Worm (Caenorhabditis elegans) whole organism, L1 larva: ENCODE measurements around the gene pas-1.

Experiments
- C16A3.4 ChIP-seq: fragments of 150-350 bp; optimal IDR thresholded peaks from 2 replicates; lab custom pipeline; 2014; ENCODE audit warnings: missing biosample characterization, missing genetic modification characterization
- Y116A8C.19 ChIP-seq: sonication (generic microtip); optimal IDR thresholded peaks from 2 replicates; lab custom pipeline; 2016; ENCODE audit warnings: missing compliant biosample characterization, missing genetic modification characterization, borderline replicate concordance
- aly-2 ChIP-seq: fragments of 150-350 bp; optimal IDR thresholded peaks from 2 replicates; lab custom pipeline; 2014; ENCODE audit warnings: missing biosample characterization, missing genetic modification characterization
- ceh-63 ChIP-seq: fragments of 200-800 bp; sonication (Bioruptor generic); optimal IDR thresholded peaks from 2 replicates; lab custom pipeline; 2018; ENCODE audit warnings: mild to moderate bottlenecking, missing genetic modification characterization, missing compliant biosample characterization
- ceh-8 ChIP-seq: fragments of 200-800 bp; sonication (Bioruptor generic); optimal IDR thresholded peaks from 2 replicates; lab custom pipeline; 2018; ENCODE audit warnings: mild to moderate bottlenecking, missing genetic modification characterization, moderate library complexity, missing compliant biosample characterization
- ceh-88 ChIP-seq: fragments of 200-800 bp; sonication (Bioruptor generic); IDR thresholded peaks from 2 replicates; pipeline ENCODE4 v1.3.6; 2022; ENCODE audit warnings: missing genetic modification characterization, missing compliant biosample characterization
- dpl-1 ChIP-seq, 3 experiments: fragments of 150-350 bp in 2 of 3; sonication (generic microtip) in 1 of 3; optimal IDR thresholded peaks; 2 replicates each; lab custom pipeline; 2014 to 2017; ENCODE audit warnings: missing biosample characterization in 3 of 3, missing genetic modification characterization in 3 of 3, missing genetic modification reagents in 3 of 3
- dsc-1 ChIP-seq: sonication (generic microtip); optimal IDR thresholded peaks from 2 replicates; lab custom pipeline; 2016; ENCODE audit warnings: mild to moderate bottlenecking, missing genetic modification characterization, missing compliant biosample characterization
- efl-1 ChIP-seq, 4 experiments: fragments of 150-350 bp; optimal IDR thresholded peaks in 3 of 4; peaks in 1 of 4; 1 replicate in 1 of 4; 2 replicates in 3 of 4; lab custom pipeline; 2014; ENCODE audit warnings: missing biosample characterization in 2 of 4, missing genetic modification characterization in 2 of 4, missing genetic modification reagents in 2 of 4
- egl-27 ChIP-seq, 2 experiments: fragments of 150-350 bp in 1 of 2; sonication (generic microtip); optimal IDR thresholded peaks; 3 replicates each; lab custom pipeline; 2017 to 2018; ENCODE audit warnings: missing biosample characterization in 2 of 2, missing genetic modification characterization in 2 of 2, missing genetic modification reagents in 2 of 2
- elt-3 ChIP-seq, 6 experiments: fragments of 150-350 bp in 1 of 6; sonication (generic microtip); optimal IDR thresholded peaks; 2 replicates each; lab custom pipeline; 2017 to 2018; ENCODE audit warnings: missing biosample characterization in 6 of 6, missing genetic modification characterization in 6 of 6, inconsistent platforms in 1 of 6
- fkh-8 ChIP-seq: sonication (generic microtip); optimal IDR thresholded peaks from 2 replicates; lab custom pipeline; 2016; ENCODE audit warnings: mild to moderate bottlenecking, missing genetic modification characterization, missing compliant biosample characterization
- grh-1 ChIP-seq: fragments of 200-800 bp; sonication (Bioruptor generic); IDR thresholded peaks from 2 replicates; pipeline ENCODE4 v1.3.6; 2022; ENCODE audit warnings: missing genetic modification reagents, missing genetic modification characterization, missing compliant biosample characterization
- hlh-17 ChIP-seq: fragments of 200-800 bp; sonication (Bioruptor generic); optimal IDR thresholded peaks from 2 replicates; lab custom pipeline; 2018; ENCODE audit warnings: missing genetic modification characterization, mild to moderate bottlenecking, missing compliant biosample characterization, moderate library complexity, borderline replicate concordance
- isw-1 ChIP-seq: fragments of 200-800 bp; sonication (Bioruptor generic); IDR thresholded peaks from 2 replicates; pipeline ENCODE4 v1.3.6; 2022; ENCODE audit warnings: missing genetic modification characterization, missing compliant biosample characterization
- jun-1 ChIP-seq: fragments of 150-350 bp; optimal IDR thresholded peaks from 2 replicates; lab custom pipeline; 2014; ENCODE audit warnings: missing biosample characterization, missing genetic modification reagents, missing genetic modification characterization
- lin-13 ChIP-seq: fragments of 150-350 bp; optimal IDR thresholded peaks from 2 replicates; lab custom pipeline; 2014; ENCODE audit warnings: missing biosample characterization, missing genetic modification reagents, missing genetic modification characterization
- lin-14 ChIP-seq: fragments of 200-800 bp; sonication (Bioruptor generic); optimal IDR thresholded peaks from 2 replicates; lab custom pipeline; 2018; ENCODE audit warnings: mild to moderate bottlenecking, missing genetic modification characterization, moderate library complexity, missing compliant biosample characterization
- lin-39 ChIP-seq: fragments of 150-350 bp; optimal IDR thresholded peaks from 2 replicates; lab custom pipeline; 2014; ENCODE audit warnings: missing biosample characterization, missing genetic modification reagents, missing genetic modification characterization
- lir-3 ChIP-seq: sonication (generic microtip); optimal IDR thresholded peaks from 2 replicates; lab custom pipeline; 2016; ENCODE audit warnings: mild to moderate bottlenecking, missing genetic modification characterization, moderate library complexity, missing compliant biosample characterization; ENCODE audit not compliant: poor library complexity
- lsy-2 ChIP-seq, 2 experiments: fragments of 150-350 bp; optimal IDR thresholded peaks; 2 replicates each; lab custom pipeline; 2014; ENCODE audit warnings: missing biosample characterization in 2 of 2, missing genetic modification characterization in 2 of 2
- mab-9 ChIP-seq: fragments of 200-800 bp; sonication (Bioruptor generic); IDR thresholded peaks from 2 replicates; pipeline ENCODE4 v1.3.6; 2022; ENCODE audit warnings: missing genetic modification reagents, missing genetic modification characterization, missing compliant biosample characterization
- mdl-1 ChIP-seq, 2 experiments: fragments of 150-350 bp; optimal IDR thresholded peaks; 2 replicates each; lab custom pipeline; 2014 to 2017; ENCODE audit warnings: missing biosample characterization in 2 of 2, missing genetic modification characterization in 2 of 2, inconsistent platforms in 1 of 2
- nhr-12 ChIP-seq: sonication (generic microtip); optimal IDR thresholded peaks from 2 replicates; lab custom pipeline; 2017; ENCODE audit warnings: missing biosample characterization, missing genetic modification characterization
- nhr-20 ChIP-seq: sonication (generic microtip); optimal IDR thresholded peaks from 2 replicates; lab custom pipeline; 2016; ENCODE audit warnings: mild to moderate bottlenecking, missing genetic modification characterization, missing compliant biosample characterization
- nhr-28 ChIP-seq: fragments of 150-350 bp; optimal IDR thresholded peaks from 2 replicates; lab custom pipeline; 2014; ENCODE audit warnings: missing biosample characterization, missing genetic modification characterization
- nhr-47 ChIP-seq: sonication (generic microtip); optimal IDR thresholded peaks from 2 replicates; lab custom pipeline; 2016; ENCODE audit warnings: mild to moderate bottlenecking, missing genetic modification characterization, moderate library complexity, missing compliant biosample characterization
- nhr-71 ChIP-seq: sonication (generic microtip); optimal IDR thresholded peaks from 2 replicates; lab custom pipeline; 2016; ENCODE audit warnings: mild to moderate bottlenecking, missing genetic modification characterization, moderate library complexity, missing compliant biosample characterization
- nhr-76 ChIP-seq: sonication (generic microtip); optimal IDR thresholded peaks from 2 replicates; lab custom pipeline; 2017; ENCODE audit warnings: missing biosample characterization, missing genetic modification characterization
- nhr-90 ChIP-seq: sonication (generic microtip); optimal IDR thresholded peaks from 2 replicates; lab custom pipeline; 2016; ENCODE audit warnings: mild to moderate bottlenecking, missing genetic modification characterization, missing compliant biosample characterization; ENCODE audit not compliant: poor library complexity
- pag-3 ChIP-seq: sonication (generic microtip); optimal IDR thresholded peaks from 2 replicates; lab custom pipeline; 2017; ENCODE audit warnings: missing genetic modification characterization, mild to moderate bottlenecking, missing compliant biosample characterization, antibody characterized with exemption, borderline replicate concordance; ENCODE audit not compliant: insufficient read depth
- pqm-1 ChIP-seq: sonication (generic microtip); optimal IDR thresholded peaks from 3 replicates; lab custom pipeline; 2017; ENCODE audit warnings: missing biosample characterization, missing genetic modification characterization
- skn-1 ChIP-seq: fragments of 150-350 bp; optimal IDR thresholded peaks from 2 replicates; lab custom pipeline; 2014; ENCODE audit warnings: missing biosample characterization, missing genetic modification characterization
- sox-4 ChIP-seq: sonication (generic microtip); optimal IDR thresholded peaks from 2 replicates; lab custom pipeline; 2016; ENCODE audit warnings: missing genetic modification characterization, missing compliant biosample characterization
- swsn-7 ChIP-seq: sonication (generic microtip); optimal IDR thresholded peaks from 2 replicates; lab custom pipeline; 2016; ENCODE audit warnings: missing genetic modification characterization, missing compliant biosample characterization
- tbx-2 ChIP-seq: sonication (generic microtip); optimal IDR thresholded peaks from 2 replicates; lab custom pipeline; 2016; ENCODE audit warnings: missing genetic modification characterization, missing compliant biosample characterization
- tlp-1 ChIP-seq: fragments of 150-350 bp; optimal IDR thresholded peaks from 2 replicates; lab custom pipeline; 2014; ENCODE audit warnings: missing biosample characterization, missing genetic modification characterization
- unc-130 ChIP-seq: fragments of 150-350 bp; optimal IDR thresholded peaks from 2 replicates; lab custom pipeline; 2017; ENCODE audit warnings: missing biosample characterization, missing genetic modification characterization, inconsistent platforms
- unc-98 ChIP-seq: fragments of 200-800 bp; sonication (Bioruptor generic); IDR thresholded peaks from 2 replicates; pipeline ENCODE4 v1.3.6; 2022; ENCODE audit warnings: missing genetic modification characterization, missing compliant biosample characterization
- xbp-1 ChIP-seq: sonication (generic microtip); optimal IDR thresholded peaks from 2 replicates; lab custom pipeline; 2016; ENCODE audit warnings: missing genetic modification characterization, missing compliant biosample characterization
- zip-4 ChIP-seq: fragments of 200-800 bp; sonication (Bioruptor generic); optimal IDR thresholded peaks from 2 replicates; lab custom pipeline; 2018; ENCODE audit warnings: mild to moderate bottlenecking, missing genetic modification characterization, moderate library complexity, missing compliant biosample characterization
- ztf-4 ChIP-seq: fragments of 150-350 bp; optimal IDR thresholded peaks from 2 replicates; lab custom pipeline; 2014; ENCODE audit warnings: missing biosample characterization, missing genetic modification characterization

pas-1 gene

DNA sequence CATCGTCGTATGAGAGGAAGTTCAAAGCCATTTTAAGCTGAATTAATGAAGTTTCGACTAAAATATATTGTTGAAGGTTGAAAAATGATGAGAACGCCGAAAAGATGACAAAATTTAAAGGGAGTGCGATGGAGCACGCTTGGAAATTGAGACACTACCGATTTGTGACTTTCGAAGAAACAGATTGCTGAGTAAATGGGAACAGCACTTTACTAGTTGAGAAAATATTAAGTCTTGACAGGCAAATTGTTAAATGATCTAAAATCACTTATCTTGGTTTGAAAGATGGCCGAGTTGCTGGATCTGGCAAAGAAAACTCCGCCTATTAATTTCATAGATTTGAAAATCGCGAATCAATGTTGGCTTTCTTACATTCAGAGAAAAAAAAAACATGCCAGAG, 850 bp upstream of the pas-1 start, which contains the start of gene rpoa-12 (continued):
- TF ChIP-seq sox-4 (tag; lab: Kevin White, UChicago) = peak; percentile 29
- TF ChIP-seq nhr-20 (tag; lab: Kevin White, UChicago) = peak; percentile 56
- peak; percentile 63 for TF ChIP-seq fkh-8

DNA sequence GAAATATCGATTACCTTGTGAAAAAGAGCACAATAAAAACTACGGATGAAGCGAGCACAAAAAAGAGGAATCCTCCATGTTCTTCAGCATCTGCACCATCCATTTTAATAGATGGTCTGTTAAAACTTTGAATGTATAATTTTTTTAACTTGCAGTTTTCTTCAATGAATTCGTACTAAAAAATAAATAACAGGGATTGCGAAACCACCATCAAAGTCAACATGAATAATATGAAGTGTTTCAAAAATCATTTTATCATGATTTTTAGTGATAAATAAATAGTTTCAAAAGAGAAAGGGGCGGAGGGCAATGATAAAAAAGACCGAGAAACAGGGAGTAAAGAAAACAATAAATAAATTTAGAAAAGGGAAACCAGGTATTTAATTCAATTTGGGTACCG, 1.1 kb downstream of the pas-1 start, which contains the start of gene dhs-22:
dhs-22 (minus strand) TSS at position 116 of the 400 bp plus-strand sequence.
- TF ChIP-seq dpl-1 (GFP tag; optimal IDR thresholded peaks at IDR 0.05; lab: Kevin White, UChicago) (no peak), pqm-1 (tag; lab: Kevin White, UChicago) (no peak), tbx-2 (tag; lab: Kevin White, UChicago) (no peak), unc-130 (no peak), nhr-12 (tag; lab: Kevin White, UChicago) (no peak), nhr-90 (tag; lab: Kevin White, UChicago) (no peak), lin-39 (tag; lab: Kevin White, UChicago) (no peak), jun-1 (tag; lab: Kevin White, UChicago) (no peak), nhr-71 (tag; lab: Kevin White, UChicago) (no peak), skn-1 (tag; lab: Kevin White, UChicago) (no peak), grh-1 (GFP tag; lab: Robert Waterston, UW) (no peak), ceh-8 (GFP tag; lab: Kevin White, UChicago) (no peak), elt-3 (tag; optimal IDR thresholded peaks at IDR 0.05; lab: Kevin White, UChicago) (no peak), xbp-1 (no peak), pag-3 (tag; lab: Kevin White, UChicago) (no peak)
- TF ChIP-seq, all 84 proteins: peak for 0

DNA sequence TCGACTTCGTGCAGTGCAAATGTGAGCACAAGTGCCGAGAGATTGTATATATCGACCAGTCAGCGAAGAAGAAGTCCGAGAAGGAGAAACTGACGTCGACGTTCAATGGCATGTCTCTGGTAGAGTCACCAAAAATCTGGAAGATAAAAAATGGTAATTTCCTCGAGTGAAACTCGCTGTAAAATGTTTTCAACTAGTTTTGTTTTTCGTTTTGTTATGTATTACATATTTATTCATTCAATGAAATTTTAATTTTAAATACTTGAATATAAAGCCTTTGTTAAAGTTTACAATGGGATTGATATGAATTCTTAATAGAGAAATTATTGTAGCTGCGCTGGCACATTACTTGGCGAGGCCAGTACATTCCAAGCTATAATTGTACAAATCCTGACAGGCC, 2.6 kb downstream of the pas-1 start:
- no peak for TF ChIP-seq ceh-88 (GFP tag; lab: Robert Waterston, UW)
- TF ChIP-seq efl-1 (optimal IDR thresholded peaks at IDR 0.05; lab: Kevin White, UChicago) = no peak
- peak in 1 of 2 experiments; percentile 34 for TF ChIP-seq efl-1 (GFP tag; optimal IDR thresholded peaks at IDR 0.05 in 1 of 2; lab: Kevin White, UChicago)
- TF ChIP-seq egl-27 (tag; optimal IDR thresholded peaks at IDR 0.05; lab: Kevin White, UChicago) = no peak
- TF ChIP-seq nhr-28 = no peak
- no peak for TF ChIP-seq ceh-63 (GFP tag; lab: Kevin White, UChicago)
- TF ChIP-seq tlp-1 = no peak
- TF ChIP-seq zip-4 = no peak

DNA sequence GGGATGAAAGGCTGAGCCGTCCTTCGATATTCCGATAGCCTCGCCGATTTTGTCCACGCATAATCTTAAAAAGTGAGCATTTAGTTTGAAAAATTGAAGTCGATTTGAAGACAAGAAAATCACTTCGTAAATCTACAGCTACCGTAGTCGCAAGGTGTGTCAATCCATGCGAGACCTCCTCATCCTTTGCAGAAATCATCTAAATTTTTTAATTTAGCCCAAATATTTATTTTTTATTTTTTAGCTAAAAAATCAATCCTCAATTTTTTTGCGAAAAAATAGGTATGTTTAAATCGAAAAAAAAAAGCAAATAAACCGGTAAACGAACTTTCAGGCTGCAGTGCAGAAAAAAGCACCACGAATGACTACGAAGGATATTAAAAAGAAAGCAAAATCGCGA, 4.7 kb downstream of the pas-1 start, which contains the start of the genes nxf-2 and set-31:
nxf-2 (minus strand) TSS at position 101 of the 400 bp plus-strand sequence.
set-31 (plus strand) TSS at position 169 of the 400 bp plus-strand sequence.
- TF ChIP-seq lsy-2 (tag; optimal IDR thresholded peaks at IDR 0.05; lab: Kevin White, UChicago) = peak in 1 of 2 experiments; percentile 12
- no peak for TF ChIP-seq Y116A8C.19 (tag; lab: Kevin White, UChicago)

DNA sequence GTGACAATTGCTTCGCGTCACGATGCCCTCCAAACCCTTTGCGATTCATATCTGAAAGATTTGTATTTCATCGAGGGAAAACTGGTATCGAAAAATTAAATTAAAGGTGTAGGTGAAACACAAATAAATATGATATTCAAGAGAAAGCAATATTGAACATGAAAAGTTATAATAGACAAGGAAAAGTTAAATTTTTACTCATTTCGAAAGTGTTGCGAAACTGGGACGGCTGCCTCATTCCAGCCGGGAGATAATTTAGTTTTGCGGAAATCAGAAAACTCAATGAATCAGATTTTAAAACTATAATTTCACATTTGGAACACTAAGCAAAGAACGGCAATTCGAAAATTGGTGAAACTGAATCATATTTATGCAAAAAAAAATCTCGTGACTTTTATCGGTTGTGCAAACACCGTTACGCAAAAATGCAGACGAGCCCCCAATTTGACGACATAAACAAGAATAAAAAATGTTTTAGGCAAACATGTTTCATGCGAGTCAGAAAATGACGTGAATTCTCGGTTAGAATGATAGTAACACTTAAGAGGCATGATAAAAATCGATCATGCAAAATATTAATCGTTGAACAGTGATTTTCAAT, 7.4 kb downstream of the pas-1 start, which contains the start of the genes nxf-1 and C15H11.11:
nxf-1 (minus strand) TSS at position 51 of the 601 bp plus-strand sequence.
C15H11.11 (plus strand) TSS at position 536 of the 601 bp plus-strand sequence.
- TF ChIP-seq C16A3.4 (tag; lab: Kevin White, UChicago) (peak; percentile 62), dsc-1 (tag; lab: Kevin White, UChicago) (peak; percentile 68), aly-2 (tag; lab: Kevin White, UChicago) (no peak), mab-9 (GFP tag; lab: Robert Waterston, UW) (no peak), hlh-17 (GFP tag; lab: Kevin White, UChicago) (no peak), mdl-1 (tag; optimal IDR thresholded peaks at IDR 0.05; lab: Kevin White, UChicago) (peak in 1 of 2 experiments; percentile 74), lin-13 (GFP tag; lab: Kevin White, UChicago) (peak; percentile 64), nhr-71 (tag; lab: Kevin White, UChicago) (peak; percentile 88), nhr-76 (no peak), xbp-1 (peak; percentile 76), swsn-7 (tag; lab: Kevin White, UChicago) (peak; percentile 80), unc-98 (0 out of 2 replicates have a peak, but pooled peaks have one; percentile 9), ceh-63 (GFP tag; lab: Kevin White, UChicago) (no peak), isw-1 (GFP tag; lab: Robert Waterston, UW) (peak; percentile 37; the same call in 1 of the 2 replicates), lir-3 (tag; lab: Kevin White, UChicago) (peak; percentile 14), Y116A8C.19 (tag; lab: Kevin White, UChicago) (no peak), nhr-47 (tag; lab: Kevin White, UChicago) (peak; percentile 85), nhr-28 (no peak), ztf-4 (no peak), sox-4 (tag; lab: Kevin White, UChicago) (peak; percentile 1), lin-14 (GFP tag; lab: Kevin White, UChicago) (peak; percentile 80)
